Worm (Caenorhabditis elegans): ENCODE measurements around the gene mrpl-4.

DNA sequence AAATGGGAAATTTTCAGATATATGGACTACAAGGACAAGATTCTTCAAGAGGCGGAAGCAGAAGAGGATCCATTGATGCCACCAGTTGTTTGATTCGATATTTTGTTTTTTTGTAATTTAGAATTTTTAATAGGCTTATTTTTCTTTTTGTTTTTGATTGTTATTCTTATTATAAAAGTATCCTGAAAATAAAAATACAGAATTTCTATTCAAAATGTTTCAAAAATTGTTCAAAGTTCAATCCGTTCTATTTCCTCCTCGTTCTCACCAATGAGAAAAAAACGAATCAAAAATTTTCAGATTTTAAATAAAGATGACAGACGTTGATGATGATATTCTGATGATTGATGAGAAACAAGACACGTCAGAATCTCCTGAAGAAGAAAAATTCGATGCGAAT, 1.7 kb downstream of the mrpl-4 start, which contains the start of gene phf-30:
- TF ChIP-seq pqm-1 (tag; optimal IDR thresholded peaks at IDR 0.05) (no peak), nfya-1 (tag; optimal IDR thresholded peaks at IDR 0.05) (no peak), madf-2 (tag; optimal IDR thresholded peaks at IDR 0.05) (no peak), lin-11 (tag; optimal IDR thresholded peaks at IDR 0.05) (no peak), F13H6.1 (tag; optimal IDR thresholded peaks at IDR 0.05) (no peak), unc-42 (tag; optimal IDR thresholded peaks at IDR 0.05) (no peak), ztf-16 (tag; optimal IDR thresholded peaks at IDR 0.05) (no peak)
